Worm (Caenorhabditis elegans): ENCODE measurements around the gene kel-10.
"Not testable (repeated sequence)": the region's sequence is repeated elsewhere in the genome, so short reads cannot be mapped to it uniquely, and the experiment has no call there.

Gene kel-10

ce11 chrIII:10050321-10050720, 50.9 kb downstream of the kel-10 start, which contains the start of gene T16G12.3:
Gene T16G12.3 (plus strand): TSS chrIII:10050621.
- not testable (repeated sequence) for TF ChIP-seq zag-1, nhr-12, nhr-25 (tag; optimal IDR thresholded peaks at IDR 0.05)

- TF ChIP-seq elt-2 (tag; optimal IDR thresholded peaks at IDR 0.05) (peak; percentile 82), zag-1 (tag; optimal IDR thresholded peaks at IDR 0.05) (no peak), pqm-1 (tag; optimal IDR thresholded peaks at IDR 0.05) (peak; percentile 60), unc-62 (GFP tag; optimal IDR thresholded peaks at IDR 0.05) (no peak), snpc-4 (tag; optimal IDR thresholded peaks at IDR 0.05) (no peak)
These were observed 51.6 kb downstream of the kel-10 start, which contains the start of gene T16G12.1 for ce11 chrIII:10049682-10050081. Gene T16G12.1 (minus strand): TSS chrIII:10049857.

Data from whole organism, L3 larva.